Worm (Caenorhabditis elegans) whole organism, L1 larva: ENCODE data around the gene F26F4.12.

Experiments
- C16A3.4 ChIP-seq: fragments of 150-350 bp; optimal IDR thresholded peaks from 2 replicates; lab custom pipeline; 2014; ENCODE audit warnings: missing biosample characterization, missing genetic modification characterization
- F16B12.6 ChIP-seq: fragments of 150-350 bp; optimal IDR thresholded peaks from 2 replicates; lab custom pipeline; 2014; ENCODE audit warnings: missing biosample characterization, missing genetic modification characterization
- Y116A8C.19 ChIP-seq: sonication (generic microtip); optimal IDR thresholded peaks from 2 replicates; lab custom pipeline; 2016; ENCODE audit warnings: missing compliant biosample characterization, missing genetic modification characterization, borderline replicate concordance
- aly-2 ChIP-seq: fragments of 150-350 bp; optimal IDR thresholded peaks from 2 replicates; lab custom pipeline; 2014; ENCODE audit warnings: missing biosample characterization, missing genetic modification characterization
- ceh-63 ChIP-seq: fragments of 200-800 bp; sonication (Bioruptor generic); optimal IDR thresholded peaks from 2 replicates; lab custom pipeline; 2018; ENCODE audit warnings: mild to moderate bottlenecking, missing genetic modification characterization, missing compliant biosample characterization
- ceh-82 ChIP-seq, 3 experiments: fragments of 150-350 bp in 1 of 3; sonication (generic microtip) in 2 of 3; optimal IDR thresholded peaks; 2 replicates each; lab custom pipeline; 2014 to 2017; ENCODE audit warnings: missing biosample characterization in 3 of 3, missing genetic modification characterization in 3 of 3
- ceh-88 ChIP-seq: fragments of 200-800 bp; sonication (Bioruptor generic); IDR thresholded peaks from 2 replicates; pipeline ENCODE4 v1.3.6; 2022; ENCODE audit warnings: missing genetic modification characterization, missing compliant biosample characterization
- ceh-90 ChIP-seq: sonication (generic microtip); optimal IDR thresholded peaks from 2 replicates; lab custom pipeline; 2016; ENCODE audit warnings: missing genetic modification characterization, missing compliant biosample characterization
- dsc-1 ChIP-seq: sonication (generic microtip); optimal IDR thresholded peaks from 2 replicates; lab custom pipeline; 2016; ENCODE audit warnings: mild to moderate bottlenecking, missing genetic modification characterization, missing compliant biosample characterization
- efl-1 ChIP-seq, 4 experiments: fragments of 150-350 bp; optimal IDR thresholded peaks in 3 of 4; peaks in 1 of 4; 1 replicate in 1 of 4; 2 replicates in 3 of 4; lab custom pipeline; 2014; ENCODE audit warnings: missing biosample characterization in 2 of 4, missing genetic modification characterization in 2 of 4, missing genetic modification reagents in 2 of 4
- elt-2 ChIP-seq: sonication (generic microtip); optimal IDR thresholded peaks from 2 replicates; lab custom pipeline; 2016; ENCODE audit warnings: missing genetic modification characterization, mild to moderate bottlenecking, inconsistent platforms, missing compliant biosample characterization, missing genetic modification reagents
- fkh-4 ChIP-seq: sonication (generic microtip); optimal IDR thresholded peaks from 2 replicates; lab custom pipeline; 2016; ENCODE audit warnings: missing compliant biosample characterization, missing genetic modification characterization, borderline replicate concordance
- fkh-8 ChIP-seq: sonication (generic microtip); optimal IDR thresholded peaks from 2 replicates; lab custom pipeline; 2016; ENCODE audit warnings: mild to moderate bottlenecking, missing genetic modification characterization, missing compliant biosample characterization
- grh-1 ChIP-seq: fragments of 200-800 bp; sonication (Bioruptor generic); IDR thresholded peaks from 2 replicates; pipeline ENCODE4 v1.3.6; 2022; ENCODE audit warnings: missing genetic modification reagents, missing genetic modification characterization, missing compliant biosample characterization
- hlh-17 ChIP-seq: fragments of 200-800 bp; sonication (Bioruptor generic); optimal IDR thresholded peaks from 2 replicates; lab custom pipeline; 2018; ENCODE audit warnings: missing genetic modification characterization, mild to moderate bottlenecking, missing compliant biosample characterization, moderate library complexity, borderline replicate concordance
- hlh-4 ChIP-seq: sonication (generic microtip); optimal IDR thresholded peaks from 2 replicates; lab custom pipeline; 2016; ENCODE audit warnings: mild to moderate bottlenecking, missing genetic modification characterization, missing compliant biosample characterization
- hpl-2 ChIP-seq: fragments of 150-350 bp; optimal IDR thresholded peaks from 2 replicates; lab custom pipeline; 2014; ENCODE audit warnings: missing biosample characterization, missing genetic modification reagents, missing genetic modification characterization
- irx-1 ChIP-seq: sonication (generic microtip); optimal IDR thresholded peaks from 2 replicates; lab custom pipeline; 2016; ENCODE audit warnings: missing genetic modification characterization, missing compliant biosample characterization
- jun-1 ChIP-seq: fragments of 150-350 bp; optimal IDR thresholded peaks from 2 replicates; lab custom pipeline; 2014; ENCODE audit warnings: missing biosample characterization, missing genetic modification reagents, missing genetic modification characterization
- lin-13 ChIP-seq: fragments of 150-350 bp; optimal IDR thresholded peaks from 2 replicates; lab custom pipeline; 2014; ENCODE audit warnings: missing biosample characterization, missing genetic modification reagents, missing genetic modification characterization
- lin-39 ChIP-seq: fragments of 150-350 bp; optimal IDR thresholded peaks from 2 replicates; lab custom pipeline; 2014; ENCODE audit warnings: missing biosample characterization, missing genetic modification reagents, missing genetic modification characterization
- lir-3 ChIP-seq: sonication (generic microtip); optimal IDR thresholded peaks from 2 replicates; lab custom pipeline; 2016; ENCODE audit warnings: mild to moderate bottlenecking, missing genetic modification characterization, moderate library complexity, missing compliant biosample characterization; ENCODE audit not compliant: poor library complexity
- lsy-2 ChIP-seq, 2 experiments: fragments of 150-350 bp; optimal IDR thresholded peaks; 2 replicates each; lab custom pipeline; 2014; ENCODE audit warnings: missing biosample characterization in 2 of 2, missing genetic modification characterization in 2 of 2
- mab-9 ChIP-seq: fragments of 200-800 bp; sonication (Bioruptor generic); IDR thresholded peaks from 2 replicates; pipeline ENCODE4 v1.3.6; 2022; ENCODE audit warnings: missing genetic modification reagents, missing genetic modification characterization, missing compliant biosample characterization
- mdl-1 ChIP-seq, 2 experiments: fragments of 150-350 bp; optimal IDR thresholded peaks; 2 replicates each; lab custom pipeline; 2014 to 2017; ENCODE audit warnings: missing biosample characterization in 2 of 2, missing genetic modification characterization in 2 of 2, inconsistent platforms in 1 of 2
- nhr-11 ChIP-seq: fragments of 150-350 bp; optimal IDR thresholded peaks from 2 replicates; lab custom pipeline; 2014; ENCODE audit warnings: missing biosample characterization, missing genetic modification characterization
- nhr-20 ChIP-seq: sonication (generic microtip); optimal IDR thresholded peaks from 2 replicates; lab custom pipeline; 2016; ENCODE audit warnings: mild to moderate bottlenecking, missing genetic modification characterization, missing compliant biosample characterization
- nhr-237 ChIP-seq: fragments of 150-350 bp; optimal IDR thresholded peaks from 2 replicates; lab custom pipeline; 2014; ENCODE audit warnings: missing biosample characterization, missing genetic modification characterization
- nhr-28 ChIP-seq: fragments of 150-350 bp; optimal IDR thresholded peaks from 2 replicates; lab custom pipeline; 2014; ENCODE audit warnings: missing biosample characterization, missing genetic modification characterization
- nhr-47 ChIP-seq: sonication (generic microtip); optimal IDR thresholded peaks from 2 replicates; lab custom pipeline; 2016; ENCODE audit warnings: mild to moderate bottlenecking, missing genetic modification characterization, moderate library complexity, missing compliant biosample characterization
- nhr-77 ChIP-seq: fragments of 150-350 bp; optimal IDR thresholded peaks from 2 replicates; lab custom pipeline; 2014; ENCODE audit warnings: missing biosample characterization, missing genetic modification characterization
- nhr-85 ChIP-seq: sonication (generic microtip); peaks from one replicate; lab custom pipeline; 2016; ENCODE audit warnings: missing genetic modification characterization, inconsistent platforms, missing compliant biosample characterization
- nhr-90 ChIP-seq: sonication (generic microtip); optimal IDR thresholded peaks from 2 replicates; lab custom pipeline; 2016; ENCODE audit warnings: mild to moderate bottlenecking, missing genetic modification characterization, missing compliant biosample characterization; ENCODE audit not compliant: poor library complexity
- pag-3 ChIP-seq: sonication (generic microtip); optimal IDR thresholded peaks from 2 replicates; lab custom pipeline; 2017; ENCODE audit warnings: missing genetic modification characterization, mild to moderate bottlenecking, missing compliant biosample characterization, antibody characterized with exemption, borderline replicate concordance; ENCODE audit not compliant: insufficient read depth
- pqm-1 ChIP-seq: sonication (generic microtip); optimal IDR thresholded peaks from 3 replicates; lab custom pipeline; 2017; ENCODE audit warnings: missing biosample characterization, missing genetic modification characterization
- rnt-1 ChIP-seq: sonication (generic microtip); optimal IDR thresholded peaks from 2 replicates; lab custom pipeline; 2016; ENCODE audit warnings: mild to moderate bottlenecking, missing genetic modification characterization, moderate library complexity, missing compliant biosample characterization
- skn-1 ChIP-seq: fragments of 150-350 bp; optimal IDR thresholded peaks from 2 replicates; lab custom pipeline; 2014; ENCODE audit warnings: missing biosample characterization, missing genetic modification characterization
- snu-23 ChIP-seq: sonication (generic microtip); optimal IDR thresholded peaks from 2 replicates; lab custom pipeline; 2016; ENCODE audit warnings: missing genetic modification characterization, missing compliant biosample characterization
- sptf-1 ChIP-seq: fragments of 150-350 bp; optimal IDR thresholded peaks from 2 replicates; lab custom pipeline; 2014; ENCODE audit warnings: missing biosample characterization, missing genetic modification characterization
- tbx-2 ChIP-seq: sonication (generic microtip); optimal IDR thresholded peaks from 2 replicates; lab custom pipeline; 2016; ENCODE audit warnings: missing genetic modification characterization, missing compliant biosample characterization
- tlp-1 ChIP-seq: fragments of 150-350 bp; optimal IDR thresholded peaks from 2 replicates; lab custom pipeline; 2014; ENCODE audit warnings: missing biosample characterization, missing genetic modification characterization
- unc-30 ChIP-seq: sonication (generic microtip); optimal IDR thresholded peaks from 2 replicates; lab custom pipeline; 2017; ENCODE audit warnings: missing biosample characterization, missing genetic modification characterization
- unc-86 ChIP-seq: sonication (generic microtip); optimal IDR thresholded peaks from 2 replicates; lab custom pipeline; 2016; ENCODE audit warnings: missing genetic modification characterization, missing compliant biosample characterization
- zag-1 ChIP-seq: fragments of 150-350 bp; optimal IDR thresholded peaks from 2 replicates; lab custom pipeline; 2014; ENCODE audit warnings: missing biosample characterization, missing genetic modification characterization
- zip-4 ChIP-seq: fragments of 200-800 bp; sonication (Bioruptor generic); optimal IDR thresholded peaks from 2 replicates; lab custom pipeline; 2018; ENCODE audit warnings: mild to moderate bottlenecking, missing genetic modification characterization, moderate library complexity, missing compliant biosample characterization

The F26F4.12 gene

ce11 chrIII:4930154-4930679 is 20.4 kb upstream of the F26F4.12 start, which contains the start of gene set-2 (continued):
- TF ChIP-seq efl-1 (optimal IDR thresholded peaks at IDR 0.05; lab: Kevin White, UChicago): peak; percentile 93 to 95
- TF ChIP-seq efl-1 (GFP tag; optimal IDR thresholded peaks at IDR 0.05 in 1 of 2; lab: Kevin White, UChicago): peak; percentile 93 to 99
- peak; percentile 81 for TF ChIP-seq nhr-47 (tag; lab: Kevin White, UChicago)
- TF ChIP-seq elt-2 (tag; lab: Kevin White, UChicago): peak; percentile 1
- TF ChIP-seq hlh-17 (GFP tag; lab: Kevin White, UChicago): no peak
- TF ChIP-seq lsy-2 (tag; optimal IDR thresholded peaks at IDR 0.05; lab: Kevin White, UChicago): peak; percentile 62 to 76
- TF ChIP-seq nhr-20 (tag; lab: Kevin White, UChicago): peak; percentile 65
- peak; percentile 25 for TF ChIP-seq unc-86 (tag; lab: Kevin White, UChicago)
- no peak for TF ChIP-seq hlh-4 (tag; lab: Kevin White, UChicago)
- peak; percentile 28 for TF ChIP-seq Y116A8C.19 (tag; lab: Kevin White, UChicago)
- TF ChIP-seq zag-1 (tag; lab: Kevin White, UChicago): no peak
- TF ChIP-seq fkh-4 (tag; lab: Kevin White, UChicago): peak; percentile 79
- peak; percentile 87 for TF ChIP-seq nhr-90 (tag; lab: Kevin White, UChicago)
- peak; percentile 97 for TF ChIP-seq rnt-1 (tag; lab: Kevin White, UChicago)
- TF ChIP-seq hpl-2 (GFP tag; lab: Kevin White, UChicago): no peak
- no peak for TF ChIP-seq unc-30
- no peak for TF ChIP-seq nhr-237 (tag; lab: Kevin White, UChicago)
- TF ChIP-seq dsc-1 (tag; lab: Kevin White, UChicago): peak; percentile 69
- TF ChIP-seq ceh-88 (GFP tag; lab: Robert Waterston, UW): no peak
- peak; percentile 30 for TF ChIP-seq nhr-77 (tag; lab: Kevin White, UChicago)
- no peak for TF ChIP-seq ceh-63 (GFP tag; lab: Kevin White, UChicago)
- TF ChIP-seq tbx-2 (tag; lab: Kevin White, UChicago): peak; percentile 85
- TF ChIP-seq sptf-1: no peak
- TF ChIP-seq lir-3 (tag; lab: Kevin White, UChicago): peak; percentile 93
- peak; percentile 54 for TF ChIP-seq skn-1 (tag; lab: Kevin White, UChicago)
- TF ChIP-seq mab-9 (GFP tag; lab: Robert Waterston, UW): no peak
- peak; percentile 91 for TF ChIP-seq ceh-90
- peak; percentile 87 for TF ChIP-seq irx-1 (tag; lab: Kevin White, UChicago)
- peak; percentile 24 for TF ChIP-seq jun-1 (tag; lab: Kevin White, UChicago)
- TF ChIP-seq nhr-11 (tag; lab: Kevin White, UChicago): no peak
- TF ChIP-seq aly-2 (tag; lab: Kevin White, UChicago): peak; percentile 44
- peak; percentile 16 to 44 (median 27) for TF ChIP-seq ceh-82 (tag; optimal IDR thresholded peaks at IDR 0.05; lab: Kevin White, UChicago)
- no peak for TF ChIP-seq grh-1 (GFP tag; lab: Robert Waterston, UW)
- TF ChIP-seq fkh-8 (tag; lab: Kevin White, UChicago): peak; percentile 62
- TF ChIP-seq lin-39 (tag; lab: Kevin White, UChicago): no peak
- TF ChIP-seq nhr-28 (tag; lab: Kevin White, UChicago): no peak
- TF ChIP-seq C16A3.4 (tag; lab: Kevin White, UChicago): peak; percentile 22

DNA sequence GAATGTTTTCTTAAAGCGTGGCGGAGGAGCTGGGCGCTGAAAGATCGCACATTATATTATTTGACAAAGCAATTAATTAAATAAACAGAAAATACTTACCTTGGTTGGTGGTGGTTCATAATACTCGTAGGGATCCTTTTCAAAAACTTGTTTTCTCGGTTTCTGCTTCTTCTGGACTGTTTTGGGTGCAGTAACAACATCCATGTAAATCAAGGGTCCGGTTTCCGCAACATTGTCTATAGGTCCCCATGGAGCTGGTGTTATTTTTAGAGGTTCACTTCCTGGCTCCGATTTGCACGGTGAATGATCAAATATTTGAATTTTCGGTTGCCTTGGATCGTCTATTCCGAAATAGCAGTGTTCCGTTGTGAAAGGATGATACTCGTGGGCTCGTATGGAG is 14.3 kb upstream of the F26F4.12 start:
- TF ChIP-seq nhr-85 (tag; lab: Kevin White, UChicago): no peak
- TF ChIP-seq mdl-1 (tag; optimal IDR thresholded peaks at IDR 0.05; lab: Kevin White, UChicago): no peak
- no peak for TF ChIP-seq hpl-2 (GFP tag; lab: Kevin White, UChicago)
- no peak for TF ChIP-seq snu-23
- no peak for TF ChIP-seq pag-3
- no peak for TF ChIP-seq F16B12.6 (tag; lab: Kevin White, UChicago)
- no peak for TF ChIP-seq aly-2 (tag; lab: Kevin White, UChicago)
- TF ChIP-seq lir-3 (tag; lab: Kevin White, UChicago): no peak
- TF ChIP-seq nhr-47 (tag; lab: Kevin White, UChicago): no peak
- TF ChIP-seq tlp-1 (tag; lab: Kevin White, UChicago): no peak
- no peak for TF ChIP-seq zip-4 (GFP tag; lab: Kevin White, UChicago)
- TF ChIP-seq nhr-20 (tag; lab: Kevin White, UChicago): no peak
- TF ChIP-seq ceh-63 (GFP tag; lab: Kevin White, UChicago): no peak
- no peak for TF ChIP-seq lin-13
- no peak for TF ChIP-seq pqm-1 (tag; lab: Kevin White, UChicago)
- TF ChIP-seq efl-1 (optimal IDR thresholded peaks at IDR 0.05; lab: Kevin White, UChicago): no peak
- TF ChIP-seq efl-1 (GFP tag; optimal IDR thresholded peaks at IDR 0.05 in 1 of 2; lab: Kevin White, UChicago): no peak
- TF ChIP-seq, all 84 proteins: peak for 0
